Worm (Caenorhabditis elegans) whole organism, L1 larva: ENCODE measurements around the gene T10D4.7.

ENCODE experiments used
- ama-1 ChIP-seq: fragments of 150-350 bp; optimal IDR thresholded peaks from 2 replicates; lab custom pipeline; 2014
- unc-62 ChIP-seq: fragments of 150-350 bp; optimal IDR thresholded peaks from 2 replicates; lab custom pipeline; 2014; ENCODE audit warnings: missing biosample characterization, missing genetic modification reagents, missing genetic modification characterization
- zag-1 ChIP-seq: fragments of 150-350 bp; optimal IDR thresholded peaks from 2 replicates; lab custom pipeline; 2014; ENCODE audit warnings: missing biosample characterization, missing genetic modification characterization

- no peak for TF ChIP-seq ama-1 (lab: Kevin White, UChicago)
- no peak for TF ChIP-seq zag-1 (tag; lab: Kevin White, UChicago)
- no peak for TF ChIP-seq unc-62
Measured at ce11 chrII:3070182-3070581, 47.4 kb upstream of the T10D4.7 start.
